Fruit fly (Drosophila melanogaster): ENCODE data around the gene CG32071.
A peak's percentile ranks its signal among the peaks of the same experiment; 100 is the strongest.

The CG32071 gene

DNA sequence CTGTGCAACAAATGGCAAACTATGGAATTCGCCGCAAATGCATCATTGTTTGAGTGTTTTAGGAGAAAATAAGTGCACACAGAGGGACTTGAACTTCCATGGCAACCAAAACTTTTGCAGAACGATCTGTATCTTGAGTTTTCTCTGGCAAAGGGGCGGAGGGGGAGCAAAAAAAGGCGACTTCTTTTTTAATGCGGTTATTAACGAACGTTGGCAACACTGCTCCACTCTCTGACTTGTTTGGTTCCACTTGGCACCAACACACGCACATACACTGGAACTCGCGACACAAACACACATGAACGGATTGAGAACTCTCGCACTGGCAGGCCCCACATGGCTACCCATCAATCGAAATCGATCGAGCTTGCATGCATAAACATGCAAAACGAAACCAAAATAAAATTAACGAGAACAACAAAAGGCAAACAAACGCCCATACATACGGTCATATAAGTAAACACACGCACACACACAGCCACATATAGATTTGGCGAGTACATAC lies 15.8 kb upstream of the CG32071 start (continued):
- TF ChIP-seq Trl (optimal IDR thresholded peaks at IDR 0.05), result peak in 1 of 2 experiments; percentile 5
- peak; percentile 10 for TF ChIP-seq Trl (GFP tag; optimal IDR thresholded peaks at IDR 0.05)
- TF ChIP-seq CkIIα-i1 (GFP tag; IDR thresholded peaks at IDR 0.05), result no peak
- TF ChIP-seq CG5245 (GFP tag; optimal IDR thresholded peaks at IDR 0.05), result no peak
- TF ChIP-seq chinmo (GFP tag; IDR thresholded peaks at IDR 0.05; ENCODE audit: partially characterized antibody), result peak; percentile 82; the same call in 2 of the 4 replicates
- peak; percentile 7 for TF ChIP-seq CG12769 (tag; optimal IDR thresholded peaks at IDR 0.05)
- no peak for TF ChIP-seq ara (GFP tag; IDR thresholded peaks at IDR 0.05)
- TF ChIP-seq Kr (GFP tag; optimal IDR thresholded peaks at IDR 0.05), result no peak
- no peak for TF ChIP-seq Side (GFP tag; optimal IDR thresholded peaks at IDR 0.05)
- TF ChIP-seq org-1 (GFP tag; optimal IDR thresholded peaks at IDR 0.05), result no peak
- TF ChIP-seq phol (tag; optimal IDR thresholded peaks at IDR 0.05), result no peak
- no peak for TF ChIP-seq CG10979 (tag; optimal IDR thresholded peaks at IDR 0.05)
- no peak for TF ChIP-seq sqz (GFP tag; optimal IDR thresholded peaks at IDR 0.05)
- no peak for TF ChIP-seq scrt (GFP tag; optimal IDR thresholded peaks at IDR 0.05)
- TF ChIP-seq CG6689 (GFP tag; IDR thresholded peaks at IDR 0.05), result no peak
- TF ChIP-seq CoRest (tag; optimal IDR thresholded peaks at IDR 0.05), result no peak
- TF ChIP-seq Taf1 (GFP tag; IDR thresholded peaks at IDR 0.05), result no peak
- TF ChIP-seq Max (GFP tag; optimal IDR thresholded peaks at IDR 0.05), result no peak
- no peak for TF ChIP-seq pfk (GFP tag; optimal IDR thresholded peaks at IDR 0.05)
- TF ChIP-seq fd64A (GFP tag; optimal IDR thresholded peaks at IDR 0.05), result no peak
- TF ChIP-seq CHES-1-like (GFP tag; optimal IDR thresholded peaks at IDR 0.05), result no peak
- TF ChIP-seq Dip3 (GFP tag; optimal IDR thresholded peaks at IDR 0.05), result no peak
- TF ChIP-seq dimm (GFP tag; IDR thresholded peaks at IDR 0.05), result no peak
- TF ChIP-seq Hand (GFP tag; optimal IDR thresholded peaks at IDR 0.05), result no peak
- TF ChIP-seq CG17359 (tag; optimal IDR thresholded peaks at IDR 0.05), result no peak
- 0 out of 3 replicates have a peak, but pooled peaks have one; percentile 25 for TF ChIP-seq ken (GFP tag; IDR thresholded peaks at IDR 0.05)
- no peak for TF ChIP-seq nerfin-2 (GFP tag; IDR thresholded peaks at IDR 0.05; ENCODE audit: partially characterized antibody)
- TF ChIP-seq CG15269 (tag; optimal IDR thresholded peaks at IDR 0.05), result no peak
- no peak for TF ChIP-seq ATbp (GFP tag; optimal IDR thresholded peaks at IDR 0.05)
- peak; percentile 84 for TF ChIP-seq CG9215 (GFP tag; IDR thresholded peaks at IDR 0.05)
- TF ChIP-seq Xbp1 (GFP tag; optimal IDR thresholded peaks at IDR 0.05), result peak; percentile 14
- TF ChIP-seq CG4730 (GFP tag; IDR thresholded peaks at IDR 0.05), result 0 out of 2 replicates have a peak, but pooled peaks have one; percentile 10
- no peak for TF ChIP-seq CG8944 (GFP tag; optimal IDR thresholded peaks at IDR 0.05)
- no peak for TF ChIP-seq CG11695 (GFP tag; IDR thresholded peaks at IDR 0.05)
- peak; percentile 63 for TF ChIP-seq CG32532 (GFP tag; IDR thresholded peaks at IDR 0.05)
- TF ChIP-seq aop (GFP tag; IDR thresholded peaks at IDR 0.05), result no peak
- TF ChIP-seq CG18619 (GFP tag; optimal IDR thresholded peaks at IDR 0.05), result no peak
- TF ChIP-seq CTCF (GFP tag; optimal IDR thresholded peaks at IDR 0.05), result no peak
- TF ChIP-seq Dek (tag; optimal IDR thresholded peaks at IDR 0.05), result no peak
- TF ChIP-seq Ets65A (GFP tag), result peak; percentile 53
- TF ChIP-seq HmgZ (tag; optimal IDR thresholded peaks at IDR 0.05), result no peak
- peak; percentile 55 for TF ChIP-seq CG32772 (GFP tag; IDR thresholded peaks at IDR 0.05)
- no peak for TF ChIP-seq usp (GFP tag; optimal IDR thresholded peaks at IDR 0.05)
- TF ChIP-seq ase (GFP tag; IDR thresholded peaks at IDR 0.05), result no peak
- TF ChIP-seq vvl (GFP tag; IDR thresholded peaks at IDR 0.05), result peak; percentile 41
- TF ChIP-seq h (optimal IDR thresholded peaks at IDR 0.05), result no peak
- no peak for TF ChIP-seq sima (GFP tag; optimal IDR thresholded peaks at IDR 0.05)
- TF ChIP-seq Mad (GFP tag; optimal IDR thresholded peaks at IDR 0.05), result no peak
- TF ChIP-seq ham (GFP tag; IDR thresholded peaks at IDR 0.05), result no peak
- TF ChIP-seq klu (GFP tag; IDR thresholded peaks at IDR 0.05), result no peak
- no peak for TF ChIP-seq stc (GFP tag; IDR thresholded peaks at IDR 0.05)
- no peak for TF ChIP-seq CG31224 (GFP tag; IDR thresholded peaks at IDR 0.05)
- TF ChIP-seq CG5180 (GFP tag; optimal IDR thresholded peaks at IDR 0.05), result no peak
- TF ChIP-seq rib (GFP tag; IDR thresholded peaks at IDR 0.05), result no peak

Data from whole organism, embryonic.